Worm (Caenorhabditis elegans) whole organism, early embryonic: ENCODE measurements around the gene cyp-33C12.

Source experiments
- B0310.2 ChIP-seq: sonication (generic microtip); optimal IDR thresholded peaks from 2 replicates; lab custom pipeline; 2016; ENCODE audit warnings: mild to moderate bottlenecking, missing genetic modification characterization, missing compliant biosample characterization
- F13C5.2 ChIP-seq: sonication (generic microtip); optimal IDR thresholded peaks from 2 replicates; lab custom pipeline; 2017; ENCODE audit warnings: mild to moderate bottlenecking, missing genetic modification characterization, inconsistent platforms, missing compliant biosample characterization
- aly-1 ChIP-seq: sonication (generic microtip); optimal IDR thresholded peaks from 2 replicates; lab custom pipeline; 2016; ENCODE audit warnings: missing genetic modification characterization, missing compliant biosample characterization
- ama-1 ChIP-seq: fragments of 150-350 bp; optimal IDR thresholded peaks from 2 replicates; lab custom pipeline; 2014
- ceh-13 ChIP-seq: fragments of 200-800 bp; sonication (Bioruptor generic); optimal IDR thresholded peaks from 2 replicates; lab custom pipeline; 2018; ENCODE audit warnings: mild to moderate bottlenecking, missing genetic modification characterization, missing compliant biosample characterization
- ceh-36 ChIP-seq: sonication (generic microtip); optimal IDR thresholded peaks from 2 replicates; lab custom pipeline; 2016; ENCODE audit warnings: missing genetic modification characterization, inconsistent platforms, missing compliant biosample characterization
- ets-7 ChIP-seq: sonication (generic microtip); optimal IDR thresholded peaks from 2 replicates; lab custom pipeline; 2016; ENCODE audit warnings: missing genotype, missing genetic modification characterization, missing compliant biosample characterization
- flt-1 ChIP-seq: fragments of 200-800 bp; sonication (Bioruptor generic); IDR thresholded peaks from 2 replicates; pipeline ENCODE4 v1.3.6; 2022; ENCODE audit warnings: missing genetic modification characterization, missing compliant biosample characterization
- hmbx-1 ChIP-seq: sonication (generic microtip); optimal IDR thresholded peaks from 2 replicates; lab custom pipeline; 2016; ENCODE audit warnings: mild to moderate bottlenecking, missing genetic modification characterization, missing compliant biosample characterization
- hmg-4 ChIP-seq: fragments of 200-800 bp; sonication (Bioruptor generic); optimal IDR thresholded peaks from 2 replicates; lab custom pipeline; 2018; ENCODE audit warnings: mild to moderate bottlenecking, missing genetic modification characterization, missing compliant biosample characterization
- hnd-1 ChIP-seq: sonication (generic microtip); optimal IDR thresholded peaks from 2 replicates; lab custom pipeline; 2016; ENCODE audit warnings: missing genetic modification characterization, missing compliant biosample characterization
- pes-1 ChIP-seq: fragments of 200-800 bp; sonication (Bioruptor generic); IDR thresholded peaks from 2 replicates; pipeline ENCODE4 v1.3.6; 2022; ENCODE audit warnings: missing genetic modification reagents, missing genetic modification characterization, missing compliant biosample characterization
- scrt-1 ChIP-seq: fragments of 200-800 bp; sonication (Bioruptor generic); IDR thresholded peaks from 2 replicates; pipeline ENCODE4 v1.3.6; 2022; ENCODE audit warnings: missing genetic modification characterization, missing compliant biosample characterization
- sea-1 ChIP-seq: fragments of 200-800 bp; sonication (Bioruptor generic); conservative IDR thresholded peaks from 2 replicates; pipeline ENCODE4 v1.3.6; 2022; ENCODE audit warnings: missing genetic modification characterization, missing compliant biosample characterization
- tbx-11 ChIP-seq: fragments of 200-800 bp; sonication (Bioruptor generic); IDR thresholded peaks from 2 replicates; pipeline ENCODE4 v1.3.6; 2022; ENCODE audit warnings: missing genetic modification characterization, missing compliant biosample characterization
- tbx-37 ChIP-seq: fragments of 200-800 bp; sonication (Bioruptor generic); conservative IDR thresholded peaks from 2 replicates; pipeline ENCODE4 v1.3.6; 2022; ENCODE audit warnings: missing genetic modification reagents, missing genetic modification characterization, missing compliant biosample characterization
- tra-4 ChIP-seq: sonication (generic microtip); optimal IDR thresholded peaks from 2 replicates; lab custom pipeline; 2017; ENCODE audit warnings: missing genetic modification characterization, missing compliant biosample characterization

cyp-33C12 gene

DNA sequence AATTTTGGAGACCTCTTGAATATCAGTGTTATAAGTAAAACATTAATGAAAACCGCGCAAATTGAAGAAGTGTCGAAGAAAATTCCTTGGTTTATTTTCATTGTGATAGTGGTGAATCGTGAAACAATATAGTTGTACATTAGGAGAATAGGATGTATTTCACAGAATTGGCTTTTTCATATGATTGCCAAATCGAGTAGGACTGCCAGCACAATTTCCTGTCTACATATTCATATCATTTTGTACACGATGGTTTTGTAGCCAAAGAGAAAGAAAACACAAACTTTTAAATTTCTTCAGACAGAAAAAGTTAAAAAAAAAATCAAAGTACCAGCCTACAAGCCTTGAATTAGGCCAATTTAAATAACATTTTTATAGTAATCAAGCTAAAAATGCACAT lies 40.5 kb downstream of the cyp-33C12 start, which contains the start of gene str-255:
str-255 (minus strand) TSS at position 101 of the 400 bp plus-strand sequence.
- no peak for TF ChIP-seq ceh-13 (GFP tag; lab: Kevin White, UChicago)
- no peak for TF ChIP-seq tbx-37 (GFP tag; lab: Robert Waterston, UW)
- no peak for TF ChIP-seq ceh-36 (tag; lab: Kevin White, UChicago)
- no peak for TF ChIP-seq hmg-4 (GFP tag; lab: Kevin White, UChicago)
- TF ChIP-seq pes-1 = no peak
- TF ChIP-seq aly-1 (tag; lab: Kevin White, UChicago) = no peak
- TF ChIP-seq flt-1 = no peak
- no peak for TF ChIP-seq hmbx-1 (tag; lab: Kevin White, UChicago)
- no peak for TF ChIP-seq ets-7 (tag; lab: Kevin White, UChicago)
- TF ChIP-seq scrt-1 = no peak
- no peak for TF ChIP-seq B0310.2
- TF ChIP-seq sea-1 = no peak
- no peak for TF ChIP-seq ama-1 (lab: Kevin White, UChicago)
- TF ChIP-seq tbx-11 (GFP tag; lab: Robert Waterston, UW) = no peak
- TF ChIP-seq tra-4 (tag; lab: Kevin White, UChicago) = no peak
- no peak for TF ChIP-seq hnd-1
- TF ChIP-seq F13C5.2 = no peak

- TF ChIP-seq ceh-36 (tag; lab: Kevin White, UChicago) = no peak
- no peak for TF ChIP-seq aly-1 (tag; lab: Kevin White, UChicago)
- no peak for TF ChIP-seq ama-1 (lab: Kevin White, UChicago)
- TF ChIP-seq pes-1 = no peak
- TF ChIP-seq B0310.2 = no peak
- TF ChIP-seq sea-1 = no peak
- no peak for TF ChIP-seq tbx-37 (GFP tag; lab: Robert Waterston, UW)
- TF ChIP-seq hmbx-1 (tag; lab: Kevin White, UChicago) = no peak
- TF ChIP-seq tra-4 (tag; lab: Kevin White, UChicago) = no peak
- no peak for TF ChIP-seq scrt-1
- no peak for TF ChIP-seq ets-7 (tag; lab: Kevin White, UChicago)
- no peak for TF ChIP-seq flt-1
- TF ChIP-seq ceh-13 (GFP tag; lab: Kevin White, UChicago) = no peak
- TF ChIP-seq tbx-11 (GFP tag; lab: Robert Waterston, UW) = no peak
- no peak for TF ChIP-seq hmg-4 (GFP tag; lab: Kevin White, UChicago)
Measured at ce11 chrV:2159331-2159730, 44.9 kb downstream of the cyp-33C12 start, which contains the start of gene C45H4.14. TSS of gene C45H4.14 (minus strand) at chrV:2159431.

ce11 chrV:2156830-2157229 lies 47.4 kb downstream of the cyp-33C12 start, which contains the start of gene srbc-22:
TSS of gene srbc-22 (plus strand) at chrV:2157130.
- TF ChIP-seq tra-4 (tag; lab: Kevin White, UChicago) (no peak), tbx-37 (GFP tag; lab: Robert Waterston, UW) (no peak), F13C5.2 (no peak), flt-1 (no peak), ceh-13 (GFP tag; lab: Kevin White, UChicago) (no peak), hmbx-1 (tag; lab: Kevin White, UChicago) (no peak), ama-1 (lab: Kevin White, UChicago) (no peak)

- TF ChIP-seq scrt-1 (no peak), ama-1 (lab: Kevin White, UChicago) (no peak), hnd-1 (no peak), tra-4 (tag; lab: Kevin White, UChicago) (no peak)
Measured at ce11 chrV:2155232-2155631, 49.0 kb downstream of the cyp-33C12 start, which contains the start of gene srbc-21. TSS of gene srbc-21 (plus strand) at chrV:2155532.

ce11 chrV:2153274-2153673 lies 50.9 kb downstream of the cyp-33C12 start, which contains the start of gene srbc-23:
TSS of gene srbc-23 (plus strand) at chrV:2153574.
- no peak for TF ChIP-seq tbx-37 (GFP tag; lab: Robert Waterston, UW)
- TF ChIP-seq F13C5.2 = no peak
- TF ChIP-seq aly-1 (tag; lab: Kevin White, UChicago) = no peak
- no peak for TF ChIP-seq ceh-13 (GFP tag; lab: Kevin White, UChicago)
- no peak for TF ChIP-seq flt-1
- no peak for TF ChIP-seq sea-1
- no peak for TF ChIP-seq hmbx-1 (tag; lab: Kevin White, UChicago)
- no peak for TF ChIP-seq pes-1
- TF ChIP-seq tra-4 (tag; lab: Kevin White, UChicago) = no peak
- no peak for TF ChIP-seq ceh-36 (tag; lab: Kevin White, UChicago)
- no peak for TF ChIP-seq ama-1 (lab: Kevin White, UChicago)
- TF ChIP-seq tbx-11 (GFP tag; lab: Robert Waterston, UW) = no peak
- no peak for TF ChIP-seq hmg-4 (GFP tag; lab: Kevin White, UChicago)
- TF ChIP-seq scrt-1 = no peak

- TF ChIP-seq ama-1 (lab: Kevin White, UChicago) (no peak), tbx-11 (GFP tag; lab: Robert Waterston, UW) (no peak), tbx-37 (GFP tag; lab: Robert Waterston, UW) (no peak), ceh-36 (tag; lab: Kevin White, UChicago) (no peak), hmbx-1 (tag; lab: Kevin White, UChicago) (no peak), sea-1 (no peak), hnd-1 (no peak), B0310.2 (no peak), tra-4 (tag; lab: Kevin White, UChicago) (no peak)
Measured at ce11 chrV:2151458-2151857, 52.7 kb downstream of the cyp-33C12 start, which contains the start of gene srbc-24. TSS of gene srbc-24 (plus strand) at chrV:2151758.
